Fruit fly (Drosophila melanogaster): ENCODE results near the gene Dmtn.
A peak's percentile ranks its signal among the peaks of the same experiment; 100 is the strongest.

Gene Dmtn

DNA sequence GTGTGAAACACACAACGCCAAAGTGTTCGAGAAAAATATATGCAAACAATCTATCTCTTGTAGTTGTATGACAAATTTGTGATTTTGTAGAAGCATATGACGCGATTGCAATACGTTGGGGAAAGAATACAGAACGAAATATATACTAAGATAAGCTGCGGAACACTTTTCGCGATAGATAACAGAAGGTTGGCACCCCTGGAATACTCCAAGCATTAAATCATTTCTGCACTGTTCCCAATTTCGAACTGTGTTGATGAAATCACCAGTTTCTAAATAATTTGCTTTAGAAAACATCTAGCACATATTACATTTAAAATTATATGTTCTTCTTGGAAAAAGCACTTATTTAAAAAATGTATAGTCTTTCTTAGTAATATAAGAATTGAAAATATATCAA lies 51.3 kb downstream of the Dmtn start:
- peak; percentile 90 for TF ChIP-seq svp (GFP tag)
- TF ChIP-seq fd59A (GFP tag; optimal IDR thresholded peaks at IDR 0.05) = no peak

DNA sequence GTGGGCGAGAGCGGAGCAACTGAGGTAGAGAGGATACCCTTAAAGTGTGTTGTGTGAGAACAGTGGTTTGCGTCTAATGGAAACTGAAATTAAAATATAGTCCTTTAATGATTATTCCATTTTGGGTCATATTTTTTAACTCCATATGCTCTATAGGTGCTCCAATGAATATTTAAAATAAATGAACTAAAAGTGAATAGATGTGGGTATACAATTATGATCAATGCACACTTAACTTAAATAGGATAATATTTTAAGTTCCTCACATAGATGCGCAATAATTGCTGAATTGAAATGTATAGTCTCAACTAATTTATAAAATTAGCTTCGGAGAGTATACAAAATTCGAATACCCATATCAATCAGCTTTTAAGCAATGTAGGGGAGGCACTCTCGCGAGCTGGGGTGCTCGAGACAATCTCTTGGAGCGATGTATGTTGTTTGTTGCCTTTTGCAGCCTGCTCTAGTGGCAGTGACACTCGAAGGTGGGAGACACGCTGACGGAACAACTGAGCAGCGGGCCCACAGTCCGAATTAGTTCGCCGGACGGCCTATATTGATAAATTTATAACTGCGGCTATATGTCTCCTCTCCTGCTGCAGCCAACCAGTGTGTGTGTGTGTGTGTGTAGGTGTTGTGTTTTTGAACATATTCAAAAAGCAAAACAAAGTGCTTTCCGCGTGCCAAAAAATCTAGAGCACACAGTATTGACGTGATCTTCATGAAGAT lies 51.9 kb downstream of the Dmtn start:
- TF ChIP-seq Met (GFP tag; optimal IDR thresholded peaks at IDR 0.05) = peak; percentile 88
- peak; percentile 71 for TF ChIP-seq CG11762 (GFP tag; optimal IDR thresholded peaks at IDR 0.05; ENCODE audit: insufficient read depth)
- TF ChIP-seq CG34406 (GFP tag; optimal IDR thresholded peaks at IDR 0.05) = no peak
- TF ChIP-seq pdm3 (GFP tag; optimal IDR thresholded peaks at IDR 0.05) = peak; percentile 86
- TF ChIP-seq Hr39 (GFP tag; optimal IDR thresholded peaks at IDR 0.05) = peak; percentile 81
- no peak for TF ChIP-seq dsx (GFP tag; optimal IDR thresholded peaks at IDR 0.05; ENCODE audit: poor library complexity, severe bottlenecking)
- peak; percentile 81 for TF ChIP-seq CG8632 (GFP tag; optimal IDR thresholded peaks at IDR 0.05)
- TF ChIP-seq CG32006 (GFP tag; optimal IDR thresholded peaks at IDR 0.05) = peak; percentile 92
- TF ChIP-seq fkh (GFP tag; optimal IDR thresholded peaks at IDR 0.05) = no peak
- no peak for TF ChIP-seq CG6808 (GFP tag; optimal IDR thresholded peaks at IDR 0.05)
- peak; percentile 72 for TF ChIP-seq Sox15 (GFP tag; optimal IDR thresholded peaks at IDR 0.05)
- peak; percentile 78 for TF ChIP-seq CG10631 (GFP tag; optimal IDR thresholded peaks at IDR 0.05)
- TF ChIP-seq Sox14 (GFP tag; optimal IDR thresholded peaks at IDR 0.05) = peak; percentile 87
- 0 out of 2 replicates have a peak, but pooled peaks have one; percentile 29 for TF ChIP-seq CG11294 (GFP tag; IDR thresholded peaks at IDR 0.05)
- TF ChIP-seq Eip75B (GFP tag; optimal IDR thresholded peaks at IDR 0.05) = peak; percentile 84
- no peak for TF ChIP-seq CG6854 (GFP tag; optimal IDR thresholded peaks at IDR 0.05)
- peak; percentile 64 for TF ChIP-seq CG8319 (GFP tag; optimal IDR thresholded peaks at IDR 0.05)
- no peak for TF ChIP-seq Hr38 (GFP tag; optimal IDR thresholded peaks at IDR 0.05)
- TF ChIP-seq svp (GFP tag) = peak; percentile 93
- peak; percentile 62 for TF ChIP-seq vri (GFP tag; optimal IDR thresholded peaks at IDR 0.05)
- TF ChIP-seq CG16779 (tag; optimal IDR thresholded peaks at IDR 0.05) = no peak
- peak; percentile 72 for TF ChIP-seq fd59A (GFP tag; optimal IDR thresholded peaks at IDR 0.05)
- TF ChIP-seq net (GFP tag; optimal IDR thresholded peaks at IDR 0.05) = peak; percentile 84
- peak; percentile 89 for TF ChIP-seq esn (GFP tag; optimal IDR thresholded peaks at IDR 0.05)
- no peak for TF ChIP-seq CG3919 (GFP tag; optimal IDR thresholded peaks at IDR 0.05)
- TF ChIP-seq Ets21C (GFP tag; optimal IDR thresholded peaks at IDR 0.05) = peak; percentile 73
- TF ChIP-seq cyc (GFP tag; optimal IDR thresholded peaks at IDR 0.05) = peak; percentile 78
- peak; percentile 80 for TF ChIP-seq lz (GFP tag; optimal IDR thresholded peaks at IDR 0.05)
- TF ChIP-seq CG6163 (GFP tag; IDR thresholded peaks at IDR 0.05) = peak; percentile 87
- peak; percentile 71 for TF ChIP-seq Lpt (GFP tag; optimal IDR thresholded peaks at IDR 0.05)
- TF ChIP-seq Eip93F (GFP tag; optimal IDR thresholded peaks at IDR 0.05) = no peak
- no peak; the same call in 1 of the 2 replicates for TF ChIP-seq Gug (GFP tag; IDR thresholded peaks at IDR 0.05)
- peak; percentile 81 for TF ChIP-seq CG6792 (GFP tag; optimal IDR thresholded peaks at IDR 0.05)
- no peak for TF ChIP-seq CG9139 (GFP tag; optimal IDR thresholded peaks at IDR 0.05)
- no peak for TF ChIP-seq CG7368 (GFP tag; optimal IDR thresholded peaks at IDR 0.05)
- TF ChIP-seq Sox102F (GFP tag; optimal IDR thresholded peaks at IDR 0.05) = peak; percentile 77
- no peak for TF ChIP-seq ss (GFP tag; optimal IDR thresholded peaks at IDR 0.05)
- peak; percentile 70 for TF ChIP-seq spab (GFP tag; optimal IDR thresholded peaks at IDR 0.05)
- TF ChIP-seq Hr4 (GFP tag; optimal IDR thresholded peaks at IDR 0.05) = peak; percentile 91
- peak; percentile 73; the same call in 2 of the 3 replicates for TF ChIP-seq CG8119 (GFP tag; IDR thresholded peaks at IDR 0.05)
- TF ChIP-seq CG11902 (GFP tag; optimal IDR thresholded peaks at IDR 0.05) = peak; percentile 36
- peak; percentile 80 for TF ChIP-seq Smox (GFP tag; optimal IDR thresholded peaks at IDR 0.05)
- TF ChIP-seq Blimp-1 (GFP tag; optimal IDR thresholded peaks at IDR 0.05) = no peak
- TF ChIP-seq CG1621 (tag; optimal IDR thresholded peaks at IDR 0.05) = no peak
- TF ChIP-seq CG3032 (tag; optimal IDR thresholded peaks at IDR 0.05) = peak; percentile 75
- TF ChIP-seq CG6276 (GFP tag; optimal IDR thresholded peaks at IDR 0.05) = no peak
- peak; percentile 76 for TF ChIP-seq CG31627 (GFP tag; optimal IDR thresholded peaks at IDR 0.05)
- no peak for TF ChIP-seq eg (GFP tag; IDR thresholded peaks at IDR 0.05)

All from whole organism, prepupa.